Fruit fly (Drosophila melanogaster) whole organism, wandering third instar larva: Measurements from ENCODE around the gene Zip88E.
A peak's percentile ranks its signal among the peaks of the same experiment; 100 is the strongest.

Experiments used
- Dfd ChIP-seq: fragments of >200 bp; optimal IDR thresholded peaks from 2 replicates; lab custom pipeline; 2017; ENCODE audit warnings: missing biosample characterization, missing genetic modification characterization
- Dif ChIP-seq: fragments of 200-275, 200-300 bp; sonication (Bioruptor generic); optimal IDR thresholded peaks from 2 replicates; lab custom pipeline; 2018; ENCODE audit warnings: missing biosample characterization, missing genetic modification characterization; ENCODE audit not compliant: partially characterized antibody
- jim ChIP-seq: fragments of 175-275, 200-325 bp; sonication (Bioruptor generic); optimal IDR thresholded peaks from 2 replicates; lab custom pipeline; 2016; ENCODE audit warnings: missing biosample characterization, mild to moderate bottlenecking, missing genetic modification characterization
- lola ChIP-seq: fragments of >200 bp; optimal IDR thresholded peaks from 2 replicates; lab custom pipeline; 2017; ENCODE audit warnings: missing biosample characterization, missing genetic modification characterization
- usp ChIP-seq: fragments of >200 bp; optimal IDR thresholded peaks from 2 replicates; lab custom pipeline; 2017; ENCODE audit warnings: missing biosample characterization, missing genetic modification characterization

dm6 chr3R:15250454-15250853, 18.0 kb upstream of the Zip88E start:
- TF ChIP-seq jim (GFP tag; lab: Kevin White, UChicago), result no peak
- no peak for TF ChIP-seq usp
- TF ChIP-seq Dfd, result no peak
- no peak for TF ChIP-seq lola
- TF ChIP-seq Dif (GFP tag; lab: Kevin White, UChicago), result peak; percentile 11
